Fruit fly (Drosophila melanogaster): Measurements from ENCODE around the gene GatC.

GatC gene

dm6 chr2L:13783264-13784154, 49.4 kb downstream of the GatC start, which contains the start of gene Eato:
Gene Eato (plus strand): TSS chr2L:13784084.
- TF ChIP-seq Ets21C (GFP tag; optimal IDR thresholded peaks at IDR 0.05) (no peak), OdsH (GFP tag; optimal IDR thresholded peaks at IDR 0.05) (no peak), Sox14 (GFP tag; optimal IDR thresholded peaks at IDR 0.05) (peak; percentile 56), Sox102F (GFP tag; optimal IDR thresholded peaks at IDR 0.05) (no peak), Met (GFP tag; optimal IDR thresholded peaks at IDR 0.05) (no peak), fd85E (GFP tag; optimal IDR thresholded peaks at IDR 0.05) (no peak), Blimp-1 (GFP tag; optimal IDR thresholded peaks at IDR 0.05) (no peak), achi (GFP tag; optimal IDR thresholded peaks at IDR 0.05) (no peak), esn (GFP tag; optimal IDR thresholded peaks at IDR 0.05) (peak; percentile 43), CG11294 (GFP tag; IDR thresholded peaks at IDR 0.05) (no peak), dsx (GFP tag; optimal IDR thresholded peaks at IDR 0.05; ENCODE audit: poor library complexity, severe bottlenecking) (no peak), Hr38 (GFP tag; optimal IDR thresholded peaks at IDR 0.05) (no peak), CG6276 (GFP tag; optimal IDR thresholded peaks at IDR 0.05) (no peak), Eip75B (GFP tag; optimal IDR thresholded peaks at IDR 0.05) (no peak), CG6163 (GFP tag; IDR thresholded peaks at IDR 0.05) (no peak; the same call in 2 of the 3 replicates), CG16779 (tag; optimal IDR thresholded peaks at IDR 0.05) (no peak), dac (GFP tag; optimal IDR thresholded peaks at IDR 0.05) (no peak), spab (GFP tag; optimal IDR thresholded peaks at IDR 0.05) (no peak), net (GFP tag; optimal IDR thresholded peaks at IDR 0.05) (no peak), CG4318 (GFP tag; optimal IDR thresholded peaks at IDR 0.05) (no peak), CG7368 (GFP tag; optimal IDR thresholded peaks at IDR 0.05) (no peak), CG32006 (GFP tag; optimal IDR thresholded peaks at IDR 0.05) (no peak), vri (GFP tag; optimal IDR thresholded peaks at IDR 0.05) (no peak), CG11902 (GFP tag; optimal IDR thresholded peaks at IDR 0.05) (peak; percentile 50), ss (GFP tag; optimal IDR thresholded peaks at IDR 0.05) (no peak), CG3919 (GFP tag; optimal IDR thresholded peaks at IDR 0.05) (no peak), CG10669 (GFP tag; optimal IDR thresholded peaks at IDR 0.05) (no peak), Sox15 (GFP tag; optimal IDR thresholded peaks at IDR 0.05) (no peak), eg (GFP tag; IDR thresholded peaks at IDR 0.05) (no peak; the same call in 2 of the 3 replicates), CG8632 (GFP tag; optimal IDR thresholded peaks at IDR 0.05) (no peak), fkh (GFP tag; optimal IDR thresholded peaks at IDR 0.05) (no peak), Hr4 (GFP tag; optimal IDR thresholded peaks at IDR 0.05) (no peak), CG11762 (GFP tag; optimal IDR thresholded peaks at IDR 0.05; ENCODE audit: insufficient read depth) (no peak), Lpt (GFP tag; optimal IDR thresholded peaks at IDR 0.05) (no peak), CG6808 (GFP tag; optimal IDR thresholded peaks at IDR 0.05) (no peak), Gug (GFP tag; IDR thresholded peaks at IDR 0.05) (peak; percentile 33; the same call in 1 of the 2 replicates), topi (GFP tag; optimal IDR thresholded peaks at IDR 0.05) (peak; percentile 6), CG6854 (GFP tag; optimal IDR thresholded peaks at IDR 0.05) (no peak), CG6792 (GFP tag; optimal IDR thresholded peaks at IDR 0.05) (no peak), CG10631 (GFP tag; optimal IDR thresholded peaks at IDR 0.05) (peak; percentile 39), CG1621 (tag; optimal IDR thresholded peaks at IDR 0.05) (no peak), CG8119 (GFP tag; IDR thresholded peaks at IDR 0.05) (0 out of 3 replicates have a peak, but pooled peaks have one; percentile 41), CG15336 (GFP tag; IDR thresholded peaks at IDR 0.05) (no peak), pdm3 (GFP tag; optimal IDR thresholded peaks at IDR 0.05) (no peak), CG9139 (GFP tag; optimal IDR thresholded peaks at IDR 0.05) (no peak), svp (GFP tag) (no peak), lz (GFP tag; optimal IDR thresholded peaks at IDR 0.05) (no peak), CG8319 (GFP tag; optimal IDR thresholded peaks at IDR 0.05) (peak; percentile 17), Eip78C (GFP tag) (peak; percentile 81), Ets96B (tag; optimal IDR thresholded peaks at IDR 0.05) (peak; percentile 5), Eip93F (GFP tag; optimal IDR thresholded peaks at IDR 0.05) (no peak)
